Fruit fly (Drosophila melanogaster) whole organism, prepupa: ENCODE measurements around the gene st.

Experiments used
- CG32006 ChIP-seq: fragments of 200-800 bp; sonication (Bioruptor generic); optimal IDR thresholded peaks from 3 replicates; lab custom pipeline; 2017; ENCODE audit warnings: missing biosample characterization, mild to moderate bottlenecking, missing genetic modification characterization
- Eip78C ChIP-seq: fragments of 200-800 bp; sonication (Bioruptor generic); peaks from one replicate; lab custom pipeline; 2016; ENCODE audit warnings: missing biosample characterization, missing genetic modification characterization
- dac ChIP-seq: fragments of 200-800 bp; sonication (Bioruptor generic); optimal IDR thresholded peaks from 2 replicates; lab custom pipeline; 2017; ENCODE audit warnings: missing biosample characterization, mild to moderate bottlenecking, missing genetic modification characterization

- TF ChIP-seq dac: no peak
- peak; percentile 67 for TF ChIP-seq Eip78C (GFP tag; lab: Kevin White, UChicago)
- TF ChIP-seq CG32006 (GFP tag; lab: Kevin White, UChicago): peak; percentile 21
These were observed 23.3 kb upstream of the st start for dm6 chr3L:16474130-16474529.
